Worm (Caenorhabditis elegans) whole organism, mixed stage, embryonic: ENCODE data around the gene cah-3.

Source experiments
- blmp-1 ChIP-seq: fragments of 150-350 bp; optimal IDR thresholded peaks from 2 replicates; lab custom pipeline; 2014; ENCODE audit warnings: missing biosample characterization, missing genetic modification characterization
- elt-1 ChIP-seq: sonication (generic microtip); optimal IDR thresholded peaks from 2 replicates; lab custom pipeline; 2017; ENCODE audit warnings: missing genetic modification characterization, mild to moderate bottlenecking, missing compliant biosample characterization, antibody characterized with exemption, moderate library complexity, borderline replicate concordance; ENCODE audit not compliant: insufficient read depth
- ham-2 ChIP-seq: fragments of 200-800 bp; sonication (Bioruptor generic); optimal IDR thresholded peaks from 2 replicates; lab custom pipeline; 2018; ENCODE audit warnings: mild to moderate bottlenecking, missing genetic modification characterization, missing compliant biosample characterization
- lsy-2 ChIP-seq: fragments of 150-350 bp; optimal IDR thresholded peaks from 2 replicates; lab custom pipeline; 2014; ENCODE audit warnings: missing biosample characterization, missing genetic modification characterization
- mab-5 ChIP-seq: fragments of 150-350 bp; optimal IDR thresholded peaks from 2 replicates; lab custom pipeline; 2014; ENCODE audit warnings: missing biosample characterization, missing genetic modification characterization
- nhr-237 ChIP-seq: fragments of 150-350 bp; optimal IDR thresholded peaks from 2 replicates; lab custom pipeline; 2014; ENCODE audit warnings: missing biosample characterization, missing genetic modification characterization
- pha-4 ChIP-seq: fragments of 150-350 bp; optimal IDR thresholded peaks from 2 replicates; lab custom pipeline; 2018; ENCODE audit warnings: missing biosample characterization, missing genetic modification reagents, missing genetic modification characterization
- snpc-4 ChIP-seq: fragments of 150-350 bp; optimal IDR thresholded peaks from 2 replicates; lab custom pipeline; 2014; ENCODE audit warnings: missing biosample characterization, missing genetic modification characterization
- unc-39 ChIP-seq: fragments of 150-350 bp; optimal IDR thresholded peaks from 2 replicates; lab custom pipeline; 2014; ENCODE audit warnings: missing biosample characterization, missing genetic modification characterization
- unc-62 ChIP-seq: fragments of 150-350 bp; optimal IDR thresholded peaks from 2 replicates; lab custom pipeline; 2014; ENCODE audit warnings: missing biosample characterization, missing genetic modification reagents, missing genetic modification characterization
- ztf-11 ChIP-seq: fragments of 150-350 bp; optimal IDR thresholded peaks from 2 replicates; lab custom pipeline; 2014; ENCODE audit warnings: missing biosample characterization, missing genetic modification characterization

DNA sequence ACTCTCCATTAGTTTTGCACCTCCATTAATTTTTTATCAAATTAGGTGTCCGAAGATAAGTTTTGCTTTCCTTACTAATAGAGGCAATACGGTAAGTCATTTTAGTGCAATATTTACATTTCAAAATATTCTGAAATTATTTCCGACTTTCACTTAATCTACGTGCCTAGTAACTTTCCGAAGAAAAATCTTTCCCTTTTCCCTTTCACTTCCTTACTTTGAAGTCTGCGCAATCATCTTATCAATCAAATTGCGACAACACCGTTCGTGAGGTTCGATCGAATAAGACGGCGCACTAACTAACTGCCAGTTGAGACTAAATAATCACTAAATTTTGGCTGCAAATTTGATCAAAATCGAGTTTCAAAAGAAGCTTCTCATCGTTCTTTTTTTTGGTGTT, 46.6 kb downstream of the cah-3 start:
- TF ChIP-seq snpc-4 (tag; lab: Kevin White, UChicago) = no peak
- TF ChIP-seq ztf-11 (tag; lab: Kevin White, UChicago) = no peak
- TF ChIP-seq pha-4 = no peak
- no peak for TF ChIP-seq nhr-237 (tag; lab: Kevin White, UChicago)
- TF ChIP-seq unc-39 = no peak
- TF ChIP-seq blmp-1 = peak; percentile 31
- TF ChIP-seq lsy-2 (tag; lab: Kevin White, UChicago) = no peak
- no peak for TF ChIP-seq mab-5
- TF ChIP-seq unc-62 = no peak
- TF ChIP-seq ham-2 (GFP tag; lab: Kevin White, UChicago) = no peak
- no peak for TF ChIP-seq elt-1 (tag; lab: Kevin White, UChicago)
